Worm (Caenorhabditis elegans): ENCODE results near the gene Y43C5A.4.

DNA sequence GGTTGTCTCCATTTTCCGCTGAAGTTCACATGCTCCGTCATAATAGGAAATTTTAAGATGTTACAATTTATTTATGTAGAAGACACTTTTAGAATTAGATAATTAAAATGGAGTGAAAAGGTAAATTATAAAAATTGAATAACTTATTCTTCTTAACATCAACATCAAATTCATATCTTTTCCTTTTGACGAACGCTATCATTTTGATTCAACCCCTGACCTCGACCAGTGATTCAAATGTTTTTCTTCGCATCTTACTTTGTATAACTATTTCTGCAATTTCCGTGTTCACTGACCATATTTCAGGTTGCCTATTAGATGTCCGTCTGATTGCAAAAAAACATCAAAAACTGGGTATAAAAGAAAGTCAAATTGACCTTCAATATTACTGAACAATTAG, 856 bp upstream of the Y43C5A.4 start, which contains the start of gene Y43C5A.7:
- TF ChIP-seq egl-27 (tag; optimal IDR thresholded peaks at IDR 0.05), result no peak
- no peak for TF ChIP-seq ZK546.5 (tag; optimal IDR thresholded peaks at IDR 0.05)
- TF ChIP-seq mdl-1 (tag; optimal IDR thresholded peaks at IDR 0.05), result no peak
- no peak for TF ChIP-seq lsy-2 (tag; optimal IDR thresholded peaks at IDR 0.05)
- no peak for TF ChIP-seq unc-39 (tag; optimal IDR thresholded peaks at IDR 0.05)
- TF ChIP-seq unc-62 (GFP tag; optimal IDR thresholded peaks at IDR 0.05), result no peak
- TF ChIP-seq aly-2 (tag; optimal IDR thresholded peaks at IDR 0.05), result no peak
- no peak for TF ChIP-seq Y55F3AM.14 (GFP tag; optimal IDR thresholded peaks at IDR 0.05)
- TF ChIP-seq elt-1 (tag; optimal IDR thresholded peaks at IDR 0.05), result no peak
